Worm (Caenorhabditis elegans) whole organism, L4/young adult: Measurements from ENCODE around the gene str-217.
A peak's percentile ranks its signal among the peaks of the same experiment; 100 is the strongest.

Experiments used
- W03F9.2 ChIP-seq: fragments of 150-350 bp; optimal IDR thresholded peaks from 2 replicates; lab custom pipeline; 2014; ENCODE audit warnings: missing biosample characterization, missing genetic modification characterization
- dao-5 ChIP-seq: sonication (generic microtip); optimal IDR thresholded peaks from 2 replicates; lab custom pipeline; 2016; ENCODE audit warnings: missing genotype, missing genetic modification characterization, moderate library complexity, missing compliant biosample characterization
- him-1 ChIP-seq: sonication (generic microtip); optimal IDR thresholded peaks from 2 replicates; lab custom pipeline; 2016; ENCODE audit warnings: missing genotype, missing genetic modification reagents, missing genetic modification characterization, missing compliant biosample characterization

- TF ChIP-seq W03F9.2 (tag; lab: Kevin White, UChicago) (peak; percentile 86), him-1 (no peak), dao-5 (no peak)
Observed at ce11 chrV:16965655-16966054, 34.4 kb downstream of the str-217 start, which contains the start of gene efl-1.
